Worm (Caenorhabditis elegans) whole organism, L1 larva: ENCODE measurements around the gene F53A9.3.

Source experiments
- C04F5.9 ChIP-seq: sonication (generic microtip); optimal IDR thresholded peaks from 2 replicates; lab custom pipeline; 2016; ENCODE audit warnings: missing genetic modification characterization, missing compliant biosample characterization
- F16B12.6 ChIP-seq: fragments of 150-350 bp; optimal IDR thresholded peaks from 2 replicates; lab custom pipeline; 2014; ENCODE audit warnings: missing biosample characterization, missing genetic modification characterization
- Y116A8C.19 ChIP-seq: sonication (generic microtip); optimal IDR thresholded peaks from 2 replicates; lab custom pipeline; 2016; ENCODE audit warnings: missing compliant biosample characterization, missing genetic modification characterization, borderline replicate concordance
- aha-1 ChIP-seq: fragments of 150-350 bp; optimal IDR thresholded peaks from 2 replicates; lab custom pipeline; 2014; ENCODE audit warnings: missing biosample characterization, missing genetic modification characterization
- alr-1 ChIP-seq: fragments of 200-800 bp; sonication (Bioruptor generic); optimal IDR thresholded peaks from 2 replicates; lab custom pipeline; 2018; ENCODE audit warnings: borderline replicate concordance, mild to moderate bottlenecking, missing genetic modification characterization, missing compliant biosample characterization
- aly-2 ChIP-seq: fragments of 150-350 bp; optimal IDR thresholded peaks from 2 replicates; lab custom pipeline; 2014; ENCODE audit warnings: missing biosample characterization, missing genetic modification characterization
- ceh-63 ChIP-seq: fragments of 200-800 bp; sonication (Bioruptor generic); optimal IDR thresholded peaks from 2 replicates; lab custom pipeline; 2018; ENCODE audit warnings: mild to moderate bottlenecking, missing genetic modification characterization, missing compliant biosample characterization
- ceh-82 ChIP-seq, 3 experiments: fragments of 150-350 bp in 1 of 3; sonication (generic microtip) in 2 of 3; optimal IDR thresholded peaks; 2 replicates each; lab custom pipeline; 2014 to 2017; ENCODE audit warnings: missing biosample characterization in 3 of 3, missing genetic modification characterization in 3 of 3
- ceh-88 ChIP-seq: fragments of 200-800 bp; sonication (Bioruptor generic); IDR thresholded peaks from 2 replicates; pipeline ENCODE4 v1.3.6; 2022; ENCODE audit warnings: missing genetic modification characterization, missing compliant biosample characterization
- dpl-1 ChIP-seq, 3 experiments: fragments of 150-350 bp in 2 of 3; sonication (generic microtip) in 1 of 3; optimal IDR thresholded peaks; 2 replicates each; lab custom pipeline; 2014 to 2017; ENCODE audit warnings: missing biosample characterization in 3 of 3, missing genetic modification characterization in 3 of 3, missing genetic modification reagents in 3 of 3
- egl-13 ChIP-seq: sonication (generic microtip); optimal IDR thresholded peaks from 2 replicates; lab custom pipeline; 2016; ENCODE audit warnings: missing genotype, missing genetic modification reagents, missing genetic modification characterization, missing compliant biosample characterization
- egl-27 ChIP-seq, 2 experiments: fragments of 150-350 bp in 1 of 2; sonication (generic microtip); optimal IDR thresholded peaks; 3 replicates each; lab custom pipeline; 2017 to 2018; ENCODE audit warnings: missing biosample characterization in 2 of 2, missing genetic modification characterization in 2 of 2, missing genetic modification reagents in 2 of 2
- elt-2 ChIP-seq: sonication (generic microtip); optimal IDR thresholded peaks from 2 replicates; lab custom pipeline; 2016; ENCODE audit warnings: missing genetic modification characterization, mild to moderate bottlenecking, inconsistent platforms, missing compliant biosample characterization, missing genetic modification reagents
- elt-3 ChIP-seq, 6 experiments: fragments of 150-350 bp in 1 of 6; sonication (generic microtip); optimal IDR thresholded peaks; 2 replicates each; lab custom pipeline; 2017 to 2018; ENCODE audit warnings: missing biosample characterization in 6 of 6, missing genetic modification characterization in 6 of 6, inconsistent platforms in 1 of 6
- fkh-10 ChIP-seq: sonication (generic microtip); optimal IDR thresholded peaks from 2 replicates; lab custom pipeline; 2017; ENCODE audit warnings: missing biosample characterization, missing genetic modification reagents, missing genetic modification characterization
- fos-1 ChIP-seq: fragments of 150-350 bp; optimal IDR thresholded peaks from 2 replicates; lab custom pipeline; 2014; ENCODE audit warnings: missing biosample characterization, missing genetic modification characterization
- grh-1 ChIP-seq: fragments of 200-800 bp; sonication (Bioruptor generic); IDR thresholded peaks from 2 replicates; pipeline ENCODE4 v1.3.6; 2022; ENCODE audit warnings: missing genetic modification reagents, missing genetic modification characterization, missing compliant biosample characterization
- hlh-17 ChIP-seq: fragments of 200-800 bp; sonication (Bioruptor generic); optimal IDR thresholded peaks from 2 replicates; lab custom pipeline; 2018; ENCODE audit warnings: missing genetic modification characterization, mild to moderate bottlenecking, missing compliant biosample characterization, moderate library complexity, borderline replicate concordance
- hlh-4 ChIP-seq: sonication (generic microtip); optimal IDR thresholded peaks from 2 replicates; lab custom pipeline; 2016; ENCODE audit warnings: mild to moderate bottlenecking, missing genetic modification characterization, missing compliant biosample characterization
- jun-1 ChIP-seq: fragments of 150-350 bp; optimal IDR thresholded peaks from 2 replicates; lab custom pipeline; 2014; ENCODE audit warnings: missing biosample characterization, missing genetic modification reagents, missing genetic modification characterization
- lin-15B ChIP-seq: fragments of 150-350 bp; sonication (generic microtip); optimal IDR thresholded peaks from 3 replicates; lab custom pipeline; 2014; ENCODE audit warnings: missing biosample characterization, missing genetic modification characterization
- lin-39 ChIP-seq: fragments of 150-350 bp; optimal IDR thresholded peaks from 2 replicates; lab custom pipeline; 2014; ENCODE audit warnings: missing biosample characterization, missing genetic modification reagents, missing genetic modification characterization
- lsy-2 ChIP-seq, 2 experiments: fragments of 150-350 bp; optimal IDR thresholded peaks; 2 replicates each; lab custom pipeline; 2014; ENCODE audit warnings: missing biosample characterization in 2 of 2, missing genetic modification characterization in 2 of 2
- mab-9 ChIP-seq: fragments of 200-800 bp; sonication (Bioruptor generic); IDR thresholded peaks from 2 replicates; pipeline ENCODE4 v1.3.6; 2022; ENCODE audit warnings: missing genetic modification reagents, missing genetic modification characterization, missing compliant biosample characterization
- mdl-1 ChIP-seq, 2 experiments: fragments of 150-350 bp; optimal IDR thresholded peaks; 2 replicates each; lab custom pipeline; 2014 to 2017; ENCODE audit warnings: missing biosample characterization in 2 of 2, missing genetic modification characterization in 2 of 2, inconsistent platforms in 1 of 2
- mef-2 ChIP-seq: fragments of 150-350 bp; optimal IDR thresholded peaks from 2 replicates; lab custom pipeline; 2014; ENCODE audit warnings: missing biosample characterization, missing genetic modification characterization
- nhr-11 ChIP-seq: fragments of 150-350 bp; optimal IDR thresholded peaks from 2 replicates; lab custom pipeline; 2014; ENCODE audit warnings: missing biosample characterization, missing genetic modification characterization
- nhr-12 ChIP-seq: sonication (generic microtip); optimal IDR thresholded peaks from 2 replicates; lab custom pipeline; 2017; ENCODE audit warnings: missing biosample characterization, missing genetic modification characterization
- nhr-20 ChIP-seq: sonication (generic microtip); optimal IDR thresholded peaks from 2 replicates; lab custom pipeline; 2016; ENCODE audit warnings: mild to moderate bottlenecking, missing genetic modification characterization, missing compliant biosample characterization
- nhr-28 ChIP-seq: fragments of 150-350 bp; optimal IDR thresholded peaks from 2 replicates; lab custom pipeline; 2014; ENCODE audit warnings: missing biosample characterization, missing genetic modification characterization
- nhr-47 ChIP-seq: sonication (generic microtip); optimal IDR thresholded peaks from 2 replicates; lab custom pipeline; 2016; ENCODE audit warnings: mild to moderate bottlenecking, missing genetic modification characterization, moderate library complexity, missing compliant biosample characterization
- nhr-76 ChIP-seq: sonication (generic microtip); optimal IDR thresholded peaks from 2 replicates; lab custom pipeline; 2017; ENCODE audit warnings: missing biosample characterization, missing genetic modification characterization
- nhr-77 ChIP-seq: fragments of 150-350 bp; optimal IDR thresholded peaks from 2 replicates; lab custom pipeline; 2014; ENCODE audit warnings: missing biosample characterization, missing genetic modification characterization
- nhr-84 ChIP-seq: sonication (generic microtip); optimal IDR thresholded peaks from 2 replicates; lab custom pipeline; 2017; ENCODE audit warnings: missing biosample characterization, missing genetic modification characterization
- nhr-90 ChIP-seq: sonication (generic microtip); optimal IDR thresholded peaks from 2 replicates; lab custom pipeline; 2016; ENCODE audit warnings: mild to moderate bottlenecking, missing genetic modification characterization, missing compliant biosample characterization; ENCODE audit not compliant: poor library complexity
- pag-3 ChIP-seq: sonication (generic microtip); optimal IDR thresholded peaks from 2 replicates; lab custom pipeline; 2017; ENCODE audit warnings: missing genetic modification characterization, mild to moderate bottlenecking, missing compliant biosample characterization, antibody characterized with exemption, borderline replicate concordance; ENCODE audit not compliant: insufficient read depth
- rnt-1 ChIP-seq: sonication (generic microtip); optimal IDR thresholded peaks from 2 replicates; lab custom pipeline; 2016; ENCODE audit warnings: mild to moderate bottlenecking, missing genetic modification characterization, moderate library complexity, missing compliant biosample characterization
- skn-1 ChIP-seq: fragments of 150-350 bp; optimal IDR thresholded peaks from 2 replicates; lab custom pipeline; 2014; ENCODE audit warnings: missing biosample characterization, missing genetic modification characterization
- snpc-4 ChIP-seq: fragments of 150-350 bp; optimal IDR thresholded peaks from 2 replicates; lab custom pipeline; 2014; ENCODE audit warnings: missing biosample characterization, missing genetic modification characterization
- sptf-1 ChIP-seq: fragments of 150-350 bp; optimal IDR thresholded peaks from 2 replicates; lab custom pipeline; 2014; ENCODE audit warnings: missing biosample characterization, missing genetic modification characterization
- sup-37 ChIP-seq: fragments of 200-800 bp; sonication (Bioruptor generic); optimal IDR thresholded peaks from 2 replicates; lab custom pipeline; 2018; ENCODE audit warnings: mild to moderate bottlenecking, missing genetic modification characterization, missing compliant biosample characterization
- swsn-7 ChIP-seq: sonication (generic microtip); optimal IDR thresholded peaks from 2 replicates; lab custom pipeline; 2016; ENCODE audit warnings: missing genetic modification characterization, missing compliant biosample characterization
- tlp-1 ChIP-seq: fragments of 150-350 bp; optimal IDR thresholded peaks from 2 replicates; lab custom pipeline; 2014; ENCODE audit warnings: missing biosample characterization, missing genetic modification characterization
- unc-130 ChIP-seq: fragments of 150-350 bp; optimal IDR thresholded peaks from 2 replicates; lab custom pipeline; 2017; ENCODE audit warnings: missing biosample characterization, missing genetic modification characterization, inconsistent platforms
- unc-30 ChIP-seq: sonication (generic microtip); optimal IDR thresholded peaks from 2 replicates; lab custom pipeline; 2017; ENCODE audit warnings: missing biosample characterization, missing genetic modification characterization
- unc-62 ChIP-seq: fragments of 150-350 bp; optimal IDR thresholded peaks from 2 replicates; lab custom pipeline; 2014; ENCODE audit warnings: missing biosample characterization, missing genetic modification reagents, missing genetic modification characterization
- unc-98 ChIP-seq: fragments of 200-800 bp; sonication (Bioruptor generic); IDR thresholded peaks from 2 replicates; pipeline ENCODE4 v1.3.6; 2022; ENCODE audit warnings: missing genetic modification characterization, missing compliant biosample characterization
- xbp-1 ChIP-seq: sonication (generic microtip); optimal IDR thresholded peaks from 2 replicates; lab custom pipeline; 2016; ENCODE audit warnings: missing genetic modification characterization, missing compliant biosample characterization
- zag-1 ChIP-seq: fragments of 150-350 bp; optimal IDR thresholded peaks from 2 replicates; lab custom pipeline; 2014; ENCODE audit warnings: missing biosample characterization, missing genetic modification characterization
- zip-4 ChIP-seq: fragments of 200-800 bp; sonication (Bioruptor generic); optimal IDR thresholded peaks from 2 replicates; lab custom pipeline; 2018; ENCODE audit warnings: mild to moderate bottlenecking, missing genetic modification characterization, moderate library complexity, missing compliant biosample characterization
- ztf-4 ChIP-seq: fragments of 150-350 bp; optimal IDR thresholded peaks from 2 replicates; lab custom pipeline; 2014; ENCODE audit warnings: missing biosample characterization, missing genetic modification characterization

F53A9.3 gene

DNA sequence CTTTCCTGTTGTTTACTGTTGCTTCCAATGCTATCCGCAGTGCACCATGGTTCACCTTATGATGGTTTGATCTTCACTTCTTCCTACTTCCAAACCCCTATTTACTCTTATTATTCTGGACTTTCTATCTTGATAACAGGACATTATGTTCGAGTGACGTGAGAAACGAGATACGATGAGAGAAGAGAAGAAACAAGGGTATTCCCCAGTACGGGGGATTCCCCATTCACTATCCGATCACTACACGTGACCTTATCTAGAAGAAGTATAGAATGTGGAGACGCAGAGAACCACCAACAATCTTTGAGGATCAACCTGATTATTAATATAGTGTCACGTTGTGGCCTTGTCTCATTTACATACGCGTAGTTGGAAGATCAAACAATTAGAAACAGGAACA is 44.4 kb downstream of the F53A9.3 start (continued):
- TF ChIP-seq aha-1 (tag; lab: Kevin White, UChicago), result no peak
- peak; percentile 11 for TF ChIP-seq ztf-4
- TF ChIP-seq ceh-82 (tag; optimal IDR thresholded peaks at IDR 0.05; lab: Kevin White, UChicago), result no peak
- TF ChIP-seq zip-4 (GFP tag; lab: Kevin White, UChicago), result no peak
- no peak for TF ChIP-seq unc-62 (GFP tag; lab: Kevin White, UChicago)
- no peak for TF ChIP-seq unc-98 (GFP tag; lab: Robert Waterston, UW)
- no peak for TF ChIP-seq unc-130
- no peak for TF ChIP-seq hlh-4 (tag; lab: Kevin White, UChicago)
- TF ChIP-seq skn-1 (tag; lab: Kevin White, UChicago), result no peak
- no peak for TF ChIP-seq nhr-28 (tag; lab: Kevin White, UChicago)
- TF ChIP-seq Y116A8C.19 (tag; lab: Kevin White, UChicago), result no peak
- no peak for TF ChIP-seq swsn-7 (tag; lab: Kevin White, UChicago)
- no peak for TF ChIP-seq ceh-88 (GFP tag; lab: Robert Waterston, UW)
- TF ChIP-seq lin-39, result no peak
- TF ChIP-seq zag-1 (tag; lab: Kevin White, UChicago), result no peak
- TF ChIP-seq mef-2 (tag; lab: Kevin White, UChicago), result no peak
- TF ChIP-seq nhr-84 (tag; lab: Kevin White, UChicago), result no peak
- TF ChIP-seq aly-2 (tag; lab: Kevin White, UChicago), result no peak
- TF ChIP-seq lin-15B (tag; lab: Kevin White, UChicago), result no peak
- peak in 1 of 2 experiments; percentile 61 for TF ChIP-seq mdl-1 (tag; optimal IDR thresholded peaks at IDR 0.05; lab: Kevin White, UChicago)
- no peak for TF ChIP-seq nhr-77 (tag; lab: Kevin White, UChicago)
- TF ChIP-seq nhr-11 (tag; lab: Kevin White, UChicago), result no peak
- TF ChIP-seq elt-3 (tag; optimal IDR thresholded peaks at IDR 0.05; lab: Kevin White, UChicago), result peak in 3 of 6 experiments; percentile 13 to 93 (median 75)
- TF ChIP-seq jun-1, result no peak
- no peak for TF ChIP-seq hlh-17 (GFP tag; lab: Kevin White, UChicago)
- TF ChIP-seq nhr-76 (tag; lab: Kevin White, UChicago), result no peak
- no peak for TF ChIP-seq rnt-1
- no peak for TF ChIP-seq tlp-1 (tag; lab: Kevin White, UChicago)
- no peak for TF ChIP-seq xbp-1 (tag; lab: Kevin White, UChicago)
- no peak for TF ChIP-seq mab-9 (GFP tag; lab: Robert Waterston, UW)
- TF ChIP-seq fkh-10 (GFP tag; lab: Kevin White, UChicago), result no peak

ce11 chrX:8754285-8754795 is 46.2 kb downstream of the F53A9.3 start:
- TF ChIP-seq mef-2 (tag; lab: Kevin White, UChicago) (no peak), F16B12.6 (tag; lab: Kevin White, UChicago) (no peak), nhr-47 (no peak), nhr-90 (no peak), unc-30 (tag; lab: Kevin White, UChicago) (no peak), dpl-1 (GFP tag; optimal IDR thresholded peaks at IDR 0.05; lab: Kevin White, UChicago) (no peak), egl-27 (tag; optimal IDR thresholded peaks at IDR 0.05; lab: Kevin White, UChicago) (no peak), egl-13 (no peak), alr-1 (tag; lab: Kevin White, UChicago) (no peak), snpc-4 (tag; lab: Kevin White, UChicago) (no peak), hlh-4 (tag; lab: Kevin White, UChicago) (no peak), tlp-1 (tag; lab: Kevin White, UChicago) (no peak), elt-2 (tag; lab: Kevin White, UChicago) (no peak), ceh-63 (GFP tag; lab: Kevin White, UChicago) (no peak), ceh-82 (tag; optimal IDR thresholded peaks at IDR 0.05; lab: Kevin White, UChicago) (no peak), nhr-20 (tag; lab: Kevin White, UChicago) (peak; percentile 62), sptf-1 (tag; lab: Kevin White, UChicago) (no peak), hlh-17 (GFP tag; lab: Kevin White, UChicago) (no peak), fos-1 (tag; lab: Kevin White, UChicago) (no peak), nhr-12 (tag; lab: Kevin White, UChicago) (no peak), ceh-88 (GFP tag; lab: Robert Waterston, UW) (no peak), swsn-7 (tag; lab: Kevin White, UChicago) (no peak), C04F5.9 (no peak), grh-1 (GFP tag; lab: Robert Waterston, UW) (no peak), lsy-2 (tag; optimal IDR thresholded peaks at IDR 0.05; lab: Kevin White, UChicago) (peak in 1 of 2 experiments; percentile 56), pag-3 (tag; lab: Kevin White, UChicago) (no peak), sup-37 (GFP tag; lab: Kevin White, UChicago) (no peak)
